Worm (Caenorhabditis elegans) whole organism, mixed stage, embryonic: Measurements from ENCODE around the gene K01A12.3.

Experiments
- flh-1 ChIP-seq: fragments of 200-800 bp; sonication (Bioruptor generic); optimal IDR thresholded peaks from 2 replicates; lab custom pipeline; 2018; ENCODE audit warnings: mild to moderate bottlenecking, missing genetic modification characterization, moderate library complexity, missing compliant biosample characterization
- lin-13 ChIP-seq: fragments of 150-350 bp; optimal IDR thresholded peaks from 2 replicates; lab custom pipeline; 2014; ENCODE audit warnings: missing biosample characterization, missing genetic modification characterization
- mep-1 ChIP-seq: fragments of 150-350 bp; optimal IDR thresholded peaks from 2 replicates; lab custom pipeline; 2017; ENCODE audit warnings: missing biosample characterization, missing genetic modification reagents, missing genetic modification characterization, inconsistent platforms

DNA sequence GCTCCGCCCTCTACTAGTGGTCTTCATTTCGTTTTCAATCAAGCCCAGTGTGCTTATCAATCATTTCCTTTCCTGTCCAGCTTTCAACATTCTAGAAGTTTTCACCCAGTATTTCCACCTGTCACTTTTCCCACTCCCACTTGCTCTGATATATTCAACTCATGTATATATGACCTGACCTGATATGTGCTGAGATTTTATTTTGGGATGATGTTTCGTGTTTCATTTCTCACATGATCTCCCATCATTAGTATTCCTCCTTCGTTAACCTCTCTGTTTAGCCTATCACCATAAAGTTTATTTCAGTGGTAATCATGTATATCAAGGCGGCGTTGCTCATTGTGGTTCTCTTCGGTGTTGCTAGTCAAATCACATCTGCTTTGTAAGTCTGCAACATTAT lies 32.1 kb downstream of the K01A12.3 start, which contains the start of gene nlp-7:
- TF ChIP-seq lin-13 (tag; lab: Kevin White, UChicago) (no peak), flh-1 (GFP tag; lab: Kevin White, UChicago) (no peak), mep-1 (tag; lab: Kevin White, UChicago) (no peak)
